Fruit fly (Drosophila melanogaster): ENCODE results near the gene IPIP.

DNA sequence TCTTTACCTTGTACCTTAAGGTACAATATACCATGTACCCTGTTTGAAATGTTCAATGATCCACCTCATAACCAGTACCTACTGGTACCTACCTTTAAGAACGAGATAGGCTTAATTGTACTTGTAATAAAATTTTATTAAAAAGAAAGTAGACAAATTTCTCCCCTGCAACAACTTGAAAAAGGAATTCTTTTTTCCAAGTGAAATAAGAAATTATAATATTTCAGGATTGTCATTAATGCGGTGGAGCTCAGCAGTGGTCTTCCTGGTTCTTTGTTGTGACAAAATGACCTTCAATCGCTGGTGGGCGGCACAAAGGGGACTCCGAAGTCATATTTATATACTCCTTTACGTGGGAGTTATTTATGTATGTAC lies 51.5 kb downstream of the IPIP start:
- TF ChIP-seq CG8478 (optimal IDR thresholded peaks at IDR 0.05) (no peak), CTCF (optimal IDR thresholded peaks at IDR 0.05) (no peak)

All from S2 (cell line).